Worm (Caenorhabditis elegans): ENCODE data around the gene C05E4.15.

Gene C05E4.15

ce11 chrV:738770-739169 lies 22.4 kb downstream of the C05E4.15 start, which contains the start of gene srj-24:
Gene srj-24 (minus strand): TSS chrV:738870.
- TF ChIP-seq nhr-43 (tag; optimal IDR thresholded peaks at IDR 0.05; ENCODE audit: poor library complexity, severe bottlenecking) (no peak), sea-2 (GFP tag; optimal IDR thresholded peaks at IDR 0.05) (no peak), unc-39 (tag; optimal IDR thresholded peaks at IDR 0.05) (no peak), nhr-11 (tag; optimal IDR thresholded peaks at IDR 0.05) (no peak), nhr-28 (tag; optimal IDR thresholded peaks at IDR 0.05) (no peak)

ce11 chrV:736171-736570 lies 25.0 kb downstream of the C05E4.15 start, which contains the start of gene srj-25:
Gene srj-25 (minus strand): TSS chrV:736271.
- no peak for TF ChIP-seq lin-15B (tag; optimal IDR thresholded peaks at IDR 0.05)
- TF ChIP-seq ztf-11 (tag; optimal IDR thresholded peaks at IDR 0.05), result no peak
- no peak for TF ChIP-seq fos-1 (tag; optimal IDR thresholded peaks at IDR 0.05)
- TF ChIP-seq elt-2 (tag; optimal IDR thresholded peaks at IDR 0.05), result no peak
- no peak for TF ChIP-seq nfya-1 (tag; optimal IDR thresholded peaks at IDR 0.05; ENCODE audit: insufficient read depth)
- no peak for TF ChIP-seq sea-2 (GFP tag; optimal IDR thresholded peaks at IDR 0.05)
- no peak for TF ChIP-seq R02D3.7 (tag; optimal IDR thresholded peaks at IDR 0.05)
- no peak for TF ChIP-seq nhr-43 (tag; optimal IDR thresholded peaks at IDR 0.05; ENCODE audit: poor library complexity, severe bottlenecking)
- TF ChIP-seq ZK546.5 (tag; optimal IDR thresholded peaks at IDR 0.05), result no peak
- TF ChIP-seq pha-4 (tag; optimal IDR thresholded peaks at IDR 0.05), result no peak
- TF ChIP-seq fkh-2 (tag; optimal IDR thresholded peaks at IDR 0.05), result no peak
- TF ChIP-seq daf-12 (tag; optimal IDR thresholded peaks at IDR 0.05), result no peak

ce11 chrV:731330-731729 lies 29.8 kb downstream of the C05E4.15 start:
- TF ChIP-seq nhr-43 (tag; optimal IDR thresholded peaks at IDR 0.05; ENCODE audit: poor library complexity, severe bottlenecking), result peak; percentile 94
- no peak for TF ChIP-seq ceh-16 (tag; optimal IDR thresholded peaks at IDR 0.05)
- TF ChIP-seq ceh-28 (tag; optimal IDR thresholded peaks at IDR 0.05), result peak; percentile 62
- no peak for TF ChIP-seq nhr-67 (tag; optimal IDR thresholded peaks at IDR 0.05)
- TF ChIP-seq unc-39 (tag; optimal IDR thresholded peaks at IDR 0.05), result no peak
- TF ChIP-seq mdl-1 (tag; optimal IDR thresholded peaks at IDR 0.05), result peak; percentile 96
- no peak for TF ChIP-seq ztf-4 (tag; optimal IDR thresholded peaks at IDR 0.05)
- no peak for TF ChIP-seq mml-1 (tag; optimal IDR thresholded peaks at IDR 0.05)
- no peak for TF ChIP-seq ZK546.5 (tag; optimal IDR thresholded peaks at IDR 0.05)
- TF ChIP-seq sea-2 (GFP tag; optimal IDR thresholded peaks at IDR 0.05), result no peak
- TF ChIP-seq snpc-4 (tag; optimal IDR thresholded peaks at IDR 0.05), result no peak
- TF ChIP-seq elt-1 (tag; optimal IDR thresholded peaks at IDR 0.05), result no peak
- TF ChIP-seq ztf-11 (tag; optimal IDR thresholded peaks at IDR 0.05), result no peak
- TF ChIP-seq ceh-9 (tag; optimal IDR thresholded peaks at IDR 0.05), result no peak
- no peak for TF ChIP-seq fkh-10 (GFP tag; optimal IDR thresholded peaks at IDR 0.05)
- peak; percentile 90 for TF ChIP-seq lin-39 (tag; optimal IDR thresholded peaks at IDR 0.05)
- peak; percentile 81 for TF ChIP-seq ama-1 (optimal IDR thresholded peaks at IDR 0.05)
- TF ChIP-seq R02D3.7 (tag; optimal IDR thresholded peaks at IDR 0.05), result peak; percentile 32
- TF ChIP-seq nfya-1 (tag; optimal IDR thresholded peaks at IDR 0.05; ENCODE audit: insufficient read depth), result peak; percentile 74
- no peak for TF ChIP-seq nhr-237 (tag; optimal IDR thresholded peaks at IDR 0.05)
- peak; percentile 74 for TF ChIP-seq nhr-25 (tag; optimal IDR thresholded peaks at IDR 0.05)
- TF ChIP-seq unc-62 (GFP tag; optimal IDR thresholded peaks at IDR 0.05), result peak; percentile 74
- peak; percentile 92 for TF ChIP-seq pha-4 (tag; optimal IDR thresholded peaks at IDR 0.05)
- TF ChIP-seq aly-2 (tag; optimal IDR thresholded peaks at IDR 0.05), result no peak
- no peak for TF ChIP-seq daf-12 (tag; optimal IDR thresholded peaks at IDR 0.05)
- TF ChIP-seq elt-3 (tag; optimal IDR thresholded peaks at IDR 0.05), result peak; percentile 32 to 47 (median 37)
- peak; percentile 85 for TF ChIP-seq nhr-11 (tag; optimal IDR thresholded peaks at IDR 0.05)
- peak; percentile 44 for TF ChIP-seq egl-27 (tag; optimal IDR thresholded peaks at IDR 0.05)
- no peak for TF ChIP-seq nhr-76 (tag; optimal IDR thresholded peaks at IDR 0.05)
- peak; percentile 77 for TF ChIP-seq lsy-12 (tag; optimal IDR thresholded peaks at IDR 0.05)
- peak; percentile 99 for TF ChIP-seq elt-2 (tag; optimal IDR thresholded peaks at IDR 0.05)
- TF ChIP-seq fos-1 (tag; optimal IDR thresholded peaks at IDR 0.05), result no peak
- peak; percentile 53 for TF ChIP-seq nhr-28 (tag; optimal IDR thresholded peaks at IDR 0.05)
- peak; percentile 55 for TF ChIP-seq skn-1 (tag; optimal IDR thresholded peaks at IDR 0.05)
- no peak for TF ChIP-seq eor-1 (tag; optimal IDR thresholded peaks at IDR 0.05)
- peak; percentile 97 for TF ChIP-seq jun-1 (tag; optimal IDR thresholded peaks at IDR 0.05)
- no peak for TF ChIP-seq fkh-2 (tag; optimal IDR thresholded peaks at IDR 0.05)
- no peak for TF ChIP-seq zag-1 (tag; optimal IDR thresholded peaks at IDR 0.05)
- no peak for TF ChIP-seq nhr-77 (tag; optimal IDR thresholded peaks at IDR 0.05)
- peak; percentile 98 for TF ChIP-seq pqm-1 (tag; optimal IDR thresholded peaks at IDR 0.05)
- no peak for TF ChIP-seq nhr-12 (tag; optimal IDR thresholded peaks at IDR 0.05)
- TF ChIP-seq tbx-2 (tag; optimal IDR thresholded peaks at IDR 0.05), result peak; percentile 65
- no peak for TF ChIP-seq egl-5 (tag; optimal IDR thresholded peaks at IDR 0.05)
- TF ChIP-seq ceh-82 (tag; optimal IDR thresholded peaks at IDR 0.05), result no peak
- no peak for TF ChIP-seq hmg-11 (tag; optimal IDR thresholded peaks at IDR 0.05)
- TF ChIP-seq nhr-23 (tag; optimal IDR thresholded peaks at IDR 0.05), result peak; percentile 80
- peak; percentile 46 for TF ChIP-seq lin-15B (tag; optimal IDR thresholded peaks at IDR 0.05)
